Worm (Caenorhabditis elegans) whole organism, L2 larva: ENCODE data around the gene sre-31.

ENCODE experiments used
- F13H6.1 ChIP-seq: sonication (generic microtip); optimal IDR thresholded peaks from 2 replicates; lab custom pipeline; 2016; ENCODE audit warnings: missing genetic modification characterization, missing compliant biosample characterization
- ZK546.5 ChIP-seq: sonication (generic microtip); optimal IDR thresholded peaks from 2 replicates; lab custom pipeline; 2017; ENCODE audit warnings: missing biosample characterization, missing genetic modification characterization
- ama-1 ChIP-seq: fragments of 150-350 bp; optimal IDR thresholded peaks from 2 replicates; lab custom pipeline; 2018; ENCODE audit warnings: inconsistent platforms
- blmp-1 ChIP-seq: sonication (generic microtip); optimal IDR thresholded peaks from 2 replicates; lab custom pipeline; 2017; ENCODE audit warnings: missing genetic modification characterization, mild to moderate bottlenecking, missing compliant biosample characterization, antibody characterized with exemption, moderate library complexity; ENCODE audit not compliant: insufficient read depth
- ceh-16 ChIP-seq: fragments of 150-350 bp; optimal IDR thresholded peaks from 2 replicates; lab custom pipeline; 2014; ENCODE audit warnings: missing biosample characterization, missing genetic modification characterization
- ceh-82 ChIP-seq: fragments of 150-350 bp; optimal IDR thresholded peaks from 2 replicates; lab custom pipeline; 2014; ENCODE audit warnings: missing biosample characterization, missing genetic modification characterization
- crh-2 ChIP-seq: sonication (generic microtip); optimal IDR thresholded peaks from 2 replicates; lab custom pipeline; 2017; ENCODE audit warnings: missing biosample characterization, missing genetic modification characterization
- dmd-4 ChIP-seq: sonication (generic microtip); optimal IDR thresholded peaks from 2 replicates; lab custom pipeline; 2017; ENCODE audit warnings: missing biosample characterization, missing genetic modification characterization
- egl-27 ChIP-seq: sonication (generic microtip); optimal IDR thresholded peaks from 3 replicates; lab custom pipeline; 2017; ENCODE audit warnings: missing biosample characterization, missing genetic modification reagents, missing genetic modification characterization
- elt-3 ChIP-seq: sonication (generic microtip); optimal IDR thresholded peaks from 2 replicates; lab custom pipeline; 2017; ENCODE audit warnings: missing biosample characterization, missing genetic modification characterization
- fos-1 ChIP-seq: fragments of 150-350 bp; optimal IDR thresholded peaks from 2 replicates; lab custom pipeline; 2014; ENCODE audit warnings: missing biosample characterization, missing genetic modification characterization
- lin-11 ChIP-seq: fragments of 150-350 bp; sonication (generic microtip); optimal IDR thresholded peaks from 2 replicates; lab custom pipeline; 2014; ENCODE audit warnings: missing biosample characterization, missing genetic modification characterization, inconsistent platforms, mixed read lengths
- lin-13 ChIP-seq: fragments of 150-350 bp; optimal IDR thresholded peaks from 2 replicates; lab custom pipeline; 2014; ENCODE audit warnings: missing biosample characterization, missing genetic modification reagents, missing genetic modification characterization
- lsy-2 ChIP-seq, 2 experiments: fragments of 150-350 bp in 1 of 2; sonication (generic microtip) in 1 of 2; optimal IDR thresholded peaks; 2 replicates each; lab custom pipeline; 2014 to 2017; ENCODE audit warnings: missing biosample characterization in 2 of 2, missing genetic modification characterization in 2 of 2
- mab-5 ChIP-seq: fragments of 150-350 bp; optimal IDR thresholded peaks from 2 replicates; lab custom pipeline; 2014; ENCODE audit warnings: missing biosample characterization, missing genetic modification characterization
- mbf-1 ChIP-seq: sonication (generic microtip); optimal IDR thresholded peaks from 2 replicates; lab custom pipeline; 2017; ENCODE audit warnings: missing biosample characterization, missing genetic modification characterization
- mdl-1 ChIP-seq, 2 experiments: fragments of 150-350 bp in 1 of 2; sonication (generic microtip) in 1 of 2; optimal IDR thresholded peaks; 2 replicates each; lab custom pipeline; 2017; ENCODE audit warnings: missing biosample characterization in 2 of 2, missing genetic modification characterization in 2 of 2
- nhr-11 ChIP-seq: fragments of 150-350 bp; optimal IDR thresholded peaks from 2 replicates; lab custom pipeline; 2014; ENCODE audit warnings: missing biosample characterization, missing genetic modification characterization
- nhr-12 ChIP-seq: fragments of 150-350 bp; optimal IDR thresholded peaks from 2 replicates; lab custom pipeline; 2014; ENCODE audit warnings: missing biosample characterization, missing genetic modification characterization
- nhr-129 ChIP-seq: fragments of 150-350 bp; optimal IDR thresholded peaks from 2 replicates; lab custom pipeline; 2014; ENCODE audit warnings: missing biosample characterization, missing genetic modification characterization
- nhr-21 ChIP-seq: fragments of 150-350 bp; optimal IDR thresholded peaks from 2 replicates; lab custom pipeline; 2014; ENCODE audit warnings: missing biosample characterization, missing genetic modification characterization
- nhr-23 ChIP-seq: fragments of 150-350 bp; optimal IDR thresholded peaks from 2 replicates; lab custom pipeline; 2014; ENCODE audit warnings: missing biosample characterization, missing genetic modification reagents, missing genetic modification characterization
- nhr-77 ChIP-seq: fragments of 150-350 bp; optimal IDR thresholded peaks from 2 replicates; lab custom pipeline; 2014; ENCODE audit warnings: missing biosample characterization, missing genetic modification characterization
- peb-1 ChIP-seq: fragments of 150-350 bp; optimal IDR thresholded peaks from 2 replicates; lab custom pipeline; 2014; ENCODE audit warnings: missing biosample characterization, missing genetic modification characterization
- sem-4 ChIP-seq: fragments of 150-350 bp; optimal IDR thresholded peaks from 2 replicates; lab custom pipeline; 2014; ENCODE audit warnings: missing biosample characterization, missing genetic modification reagents, missing genetic modification characterization
- skn-1 ChIP-seq: sonication (generic microtip); optimal IDR thresholded peaks from 2 replicates; lab custom pipeline; 2017; ENCODE audit warnings: missing biosample characterization, missing genetic modification characterization
- sma-9 ChIP-seq, 2 experiments: fragments of 150-350 bp in 1 of 2; sonication (generic microtip) in 1 of 2; optimal IDR thresholded peaks; 2 replicates each; lab custom pipeline; 2014 to 2016; ENCODE audit warnings: missing genetic modification characterization in 2 of 2, mild to moderate bottlenecking in 1 of 2, missing biosample characterization in 1 of 2, missing compliant biosample characterization in 1 of 2, missing genetic modification reagents in 1 of 2, moderate library complexity in 1 of 2
- snpc-4 ChIP-seq: fragments of 150-350 bp; optimal IDR thresholded peaks from 2 replicates; lab custom pipeline; 2014; ENCODE audit warnings: missing biosample characterization, missing genetic modification characterization
- unc-39 ChIP-seq: fragments of 150-350 bp; optimal IDR thresholded peaks from 2 replicates; lab custom pipeline; 2014; ENCODE audit warnings: missing biosample characterization, missing genetic modification characterization
- unc-62 ChIP-seq: fragments of 150-350 bp; optimal IDR thresholded peaks from 2 replicates; lab custom pipeline; 2014; ENCODE audit warnings: missing biosample characterization, missing genetic modification reagents, missing genetic modification characterization
- zag-1 ChIP-seq: fragments of 150-350 bp; optimal IDR thresholded peaks from 2 replicates; lab custom pipeline; 2014; ENCODE audit warnings: missing biosample characterization, missing genetic modification characterization
- ztf-11 ChIP-seq: sonication (generic microtip); optimal IDR thresholded peaks from 2 replicates; lab custom pipeline; 2017; ENCODE audit warnings: missing biosample characterization, missing genetic modification characterization

sre-31 gene

DNA sequence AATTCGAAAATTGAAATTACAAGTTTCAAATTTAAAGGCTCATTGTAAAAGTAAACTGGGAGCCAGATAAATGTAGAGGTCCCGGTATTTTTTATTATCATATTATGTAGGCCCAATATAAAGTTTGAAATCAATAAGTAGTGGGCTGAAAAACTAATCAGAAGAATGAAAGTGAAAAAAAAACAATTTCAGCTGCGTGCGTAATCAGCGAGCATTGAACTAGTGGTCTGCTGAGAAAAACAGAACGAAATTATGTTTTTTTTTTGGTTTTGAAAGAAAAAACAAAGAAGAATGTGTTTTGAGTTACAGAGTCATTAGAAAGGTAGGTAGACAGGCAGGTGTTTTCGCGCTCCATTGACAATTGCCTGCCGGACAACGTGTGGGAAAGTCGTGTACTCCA is at the start of gene sre-31:
Gene sre-31 (minus strand): TSS at position 101 of the 400 bp plus-strand sequence.
- TF ChIP-seq ceh-16 (tag; lab: Kevin White, UChicago) (no peak), peb-1 (tag; lab: Kevin White, UChicago) (no peak), ama-1 (lab: Kevin White, UChicago) (no peak), crh-2 (tag; lab: Kevin White, UChicago) (no peak), zag-1 (tag; lab: Kevin White, UChicago) (no peak), elt-3 (tag; lab: Kevin White, UChicago) (no peak), sem-4 (tag; lab: Kevin White, UChicago) (no peak), skn-1 (tag; lab: Kevin White, UChicago) (no peak), sma-9 (GFP tag; optimal IDR thresholded peaks at IDR 0.05; lab: Kevin White, UChicago) (no peak), sma-9 (tag; optimal IDR thresholded peaks at IDR 0.05; lab: Kevin White, UChicago) (no peak), snpc-4 (tag; lab: Kevin White, UChicago) (no peak)

DNA sequence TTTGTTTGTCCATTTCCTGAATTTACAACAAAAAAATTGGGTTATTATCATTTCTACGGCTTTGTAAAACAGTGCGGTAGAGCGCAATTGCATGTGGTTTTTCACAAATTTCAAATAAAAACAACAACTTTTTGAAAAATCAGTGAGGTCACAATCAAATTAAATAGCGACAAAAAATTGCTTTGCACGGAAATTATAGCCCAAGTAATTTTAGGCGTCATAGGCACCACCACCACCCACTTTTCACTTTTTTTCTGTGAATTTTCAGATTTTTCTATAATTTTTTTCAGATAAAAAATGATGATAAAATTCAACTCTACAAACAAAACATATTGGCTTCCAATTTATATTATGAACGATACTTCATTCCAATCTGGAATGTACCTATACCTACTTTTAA is 48.7 kb upstream of the sre-31 start, which contains the start of gene sre-38:
Gene sre-38 (plus strand): TSS at position 301 of the 400 bp plus-strand sequence.
- TF ChIP-seq nhr-11 (tag; lab: Kevin White, UChicago) = no peak
- TF ChIP-seq, all 48 proteins: peak for 0

DNA sequence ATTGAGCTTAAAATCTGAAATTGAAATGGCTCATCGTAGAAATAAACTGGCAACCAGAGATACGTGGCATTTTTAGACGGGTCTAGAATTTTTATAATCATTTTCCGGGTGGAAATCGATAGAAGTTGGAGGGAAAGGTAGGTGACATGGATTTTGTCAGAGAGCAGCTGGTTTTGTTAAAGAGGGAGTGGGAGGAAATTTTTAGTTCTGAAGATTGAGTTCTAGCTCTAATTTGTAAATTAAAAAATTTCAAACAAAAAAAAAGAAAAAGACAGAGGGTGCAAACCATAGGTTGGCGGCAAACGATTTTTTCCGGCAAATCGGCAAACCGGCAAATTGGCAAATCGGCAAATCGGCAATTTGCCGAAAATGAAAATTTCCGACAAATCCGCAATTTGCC is 48.0 kb upstream of the sre-31 start, which contains the start of gene sre-32:
Gene sre-32 (minus strand): TSS at position 101 of the 400 bp plus-strand sequence.
- TF ChIP-seq fos-1 (tag; lab: Kevin White, UChicago) = no peak
- no peak for TF ChIP-seq nhr-23 (tag; lab: Kevin White, UChicago)
- no peak for TF ChIP-seq elt-3 (tag; lab: Kevin White, UChicago)
- TF ChIP-seq skn-1 (tag; lab: Kevin White, UChicago) = no peak
- no peak for TF ChIP-seq nhr-12 (tag; lab: Kevin White, UChicago)
- no peak for TF ChIP-seq unc-62 (GFP tag; lab: Kevin White, UChicago)
- TF ChIP-seq mab-5 = no peak
- no peak for TF ChIP-seq blmp-1 (tag; lab: Kevin White, UChicago)
- no peak for TF ChIP-seq nhr-21 (tag; lab: Kevin White, UChicago)
- no peak for TF ChIP-seq sma-9 (GFP tag; optimal IDR thresholded peaks at IDR 0.05; lab: Kevin White, UChicago)
- TF ChIP-seq sma-9 (tag; optimal IDR thresholded peaks at IDR 0.05; lab: Kevin White, UChicago) = no peak
- no peak for TF ChIP-seq ama-1 (lab: Kevin White, UChicago)
- no peak for TF ChIP-seq mbf-1 (tag; lab: Kevin White, UChicago)
- no peak for TF ChIP-seq nhr-77 (tag; lab: Kevin White, UChicago)
- TF ChIP-seq nhr-129 (tag; lab: Kevin White, UChicago) = no peak
- no peak for TF ChIP-seq dmd-4 (tag; lab: Kevin White, UChicago)

ce11 chrII:12452754-12453352 is 44.2 kb upstream of the sre-31 start, which contains the start of the genes sre-35 and sre-33:
TSS of gene sre-35 (minus strand) at chrII:12452854.
TSS of gene sre-33 (plus strand) at chrII:12453302.
- no peak for TF ChIP-seq lin-11
- TF ChIP-seq nhr-11 (tag; lab: Kevin White, UChicago) = no peak
- TF ChIP-seq ama-1 (lab: Kevin White, UChicago) = no peak

ce11 chrII:12449849-12450248 is 41.2 kb upstream of the sre-31 start, which contains the start of gene sre-34:
TSS of gene sre-34 (plus strand) at chrII:12450149.
- TF ChIP-seq mdl-1 (tag; optimal IDR thresholded peaks at IDR 0.05; lab: Kevin White, UChicago) (no peak), egl-27 (tag; lab: Kevin White, UChicago) (no peak), nhr-129 (tag; lab: Kevin White, UChicago) (no peak), lin-13 (no peak), unc-39 (tag; lab: Kevin White, UChicago) (no peak), nhr-23 (tag; lab: Kevin White, UChicago) (no peak), ztf-11 (tag; lab: Kevin White, UChicago) (no peak), F13H6.1 (tag; lab: Kevin White, UChicago) (no peak), blmp-1 (tag; lab: Kevin White, UChicago) (no peak), ZK546.5 (tag; lab: Kevin White, UChicago) (no peak), ceh-82 (tag; lab: Kevin White, UChicago) (no peak), sma-9 (GFP tag; optimal IDR thresholded peaks at IDR 0.05; lab: Kevin White, UChicago) (no peak), sma-9 (tag; optimal IDR thresholded peaks at IDR 0.05; lab: Kevin White, UChicago) (no peak), lsy-2 (tag; optimal IDR thresholded peaks at IDR 0.05; lab: Kevin White, UChicago) (no peak)
- TF ChIP-seq, all 48 proteins: peak for 0
